Worm (Caenorhabditis elegans) whole organism, L1 larva: Measurements from ENCODE around the gene bcl-11.
A peak's percentile ranks its signal among the peaks of the same experiment; 100 is the strongest.

Experiments
- aly-2 ChIP-seq: fragments of 150-350 bp; optimal IDR thresholded peaks from 2 replicates; lab custom pipeline; 2014; ENCODE audit warnings: missing biosample characterization, missing genetic modification characterization
- ama-1 ChIP-seq: fragments of 150-350 bp; optimal IDR thresholded peaks from 2 replicates; lab custom pipeline; 2014
- blmp-1 ChIP-seq: fragments of 150-350 bp; optimal IDR thresholded peaks from 2 replicates; lab custom pipeline; 2014; ENCODE audit warnings: missing biosample characterization, missing genetic modification characterization
- ceh-82 ChIP-seq, 3 experiments: fragments of 150-350 bp in 1 of 3; sonication (generic microtip) in 2 of 3; optimal IDR thresholded peaks; 2 replicates each; lab custom pipeline; 2014 to 2017; ENCODE audit warnings: missing biosample characterization in 3 of 3, missing genetic modification characterization in 3 of 3
- ceh-88 ChIP-seq: fragments of 200-800 bp; sonication (Bioruptor generic); IDR thresholded peaks from 2 replicates; pipeline ENCODE4 v1.3.6; 2022; ENCODE audit warnings: missing genetic modification characterization, missing compliant biosample characterization
- dsc-1 ChIP-seq: sonication (generic microtip); optimal IDR thresholded peaks from 2 replicates; lab custom pipeline; 2016; ENCODE audit warnings: mild to moderate bottlenecking, missing genetic modification characterization, missing compliant biosample characterization
- efl-1 ChIP-seq, 4 experiments: fragments of 150-350 bp; optimal IDR thresholded peaks in 3 of 4; peaks in 1 of 4; 1 replicate in 1 of 4; 2 replicates in 3 of 4; lab custom pipeline; 2014; ENCODE audit warnings: missing biosample characterization in 2 of 4, missing genetic modification characterization in 2 of 4, missing genetic modification reagents in 2 of 4
- elt-3 ChIP-seq, 6 experiments: fragments of 150-350 bp in 1 of 6; sonication (generic microtip); optimal IDR thresholded peaks; 2 replicates each; lab custom pipeline; 2017 to 2018; ENCODE audit warnings: missing biosample characterization in 6 of 6, missing genetic modification characterization in 6 of 6, inconsistent platforms in 1 of 6
- fkh-10 ChIP-seq: sonication (generic microtip); optimal IDR thresholded peaks from 2 replicates; lab custom pipeline; 2017; ENCODE audit warnings: missing biosample characterization, missing genetic modification reagents, missing genetic modification characterization
- grh-1 ChIP-seq: fragments of 200-800 bp; sonication (Bioruptor generic); IDR thresholded peaks from 2 replicates; pipeline ENCODE4 v1.3.6; 2022; ENCODE audit warnings: missing genetic modification reagents, missing genetic modification characterization, missing compliant biosample characterization
- hlh-4 ChIP-seq: sonication (generic microtip); optimal IDR thresholded peaks from 2 replicates; lab custom pipeline; 2016; ENCODE audit warnings: mild to moderate bottlenecking, missing genetic modification characterization, missing compliant biosample characterization
- irx-1 ChIP-seq: sonication (generic microtip); optimal IDR thresholded peaks from 2 replicates; lab custom pipeline; 2016; ENCODE audit warnings: missing genetic modification characterization, missing compliant biosample characterization
- jun-1 ChIP-seq: fragments of 150-350 bp; optimal IDR thresholded peaks from 2 replicates; lab custom pipeline; 2014; ENCODE audit warnings: missing biosample characterization, missing genetic modification reagents, missing genetic modification characterization
- lin-14 ChIP-seq: fragments of 200-800 bp; sonication (Bioruptor generic); optimal IDR thresholded peaks from 2 replicates; lab custom pipeline; 2018; ENCODE audit warnings: mild to moderate bottlenecking, missing genetic modification characterization, moderate library complexity, missing compliant biosample characterization
- lin-35 ChIP-seq, 2 experiments: fragments of 150-350 bp; optimal IDR thresholded peaks; 2 replicates each; lab custom pipeline; 2014; ENCODE audit warnings: missing biosample characterization in 2 of 2, missing genetic modification characterization in 2 of 2, missing genetic modification reagents in 2 of 2
- lin-39 ChIP-seq: fragments of 150-350 bp; optimal IDR thresholded peaks from 2 replicates; lab custom pipeline; 2014; ENCODE audit warnings: missing biosample characterization, missing genetic modification reagents, missing genetic modification characterization
- lir-3 ChIP-seq: sonication (generic microtip); optimal IDR thresholded peaks from 2 replicates; lab custom pipeline; 2016; ENCODE audit warnings: mild to moderate bottlenecking, missing genetic modification characterization, moderate library complexity, missing compliant biosample characterization; ENCODE audit not compliant: poor library complexity
- lsy-2 ChIP-seq, 2 experiments: fragments of 150-350 bp; optimal IDR thresholded peaks; 2 replicates each; lab custom pipeline; 2014; ENCODE audit warnings: missing biosample characterization in 2 of 2, missing genetic modification characterization in 2 of 2
- mep-1 ChIP-seq: fragments of 150-350 bp; optimal IDR thresholded peaks from 2 replicates; lab custom pipeline; 2014; ENCODE audit warnings: missing biosample characterization, missing genetic modification characterization
- nhr-20 ChIP-seq: sonication (generic microtip); optimal IDR thresholded peaks from 2 replicates; lab custom pipeline; 2016; ENCODE audit warnings: mild to moderate bottlenecking, missing genetic modification characterization, missing compliant biosample characterization
- nhr-237 ChIP-seq: fragments of 150-350 bp; optimal IDR thresholded peaks from 2 replicates; lab custom pipeline; 2014; ENCODE audit warnings: missing biosample characterization, missing genetic modification characterization
- nhr-28 ChIP-seq: fragments of 150-350 bp; optimal IDR thresholded peaks from 2 replicates; lab custom pipeline; 2014; ENCODE audit warnings: missing biosample characterization, missing genetic modification characterization
- nhr-71 ChIP-seq: sonication (generic microtip); optimal IDR thresholded peaks from 2 replicates; lab custom pipeline; 2016; ENCODE audit warnings: mild to moderate bottlenecking, missing genetic modification characterization, moderate library complexity, missing compliant biosample characterization
- nhr-77 ChIP-seq: fragments of 150-350 bp; optimal IDR thresholded peaks from 2 replicates; lab custom pipeline; 2014; ENCODE audit warnings: missing biosample characterization, missing genetic modification characterization
- nhr-84 ChIP-seq: sonication (generic microtip); optimal IDR thresholded peaks from 2 replicates; lab custom pipeline; 2017; ENCODE audit warnings: missing biosample characterization, missing genetic modification characterization
- nhr-85 ChIP-seq: sonication (generic microtip); peaks from one replicate; lab custom pipeline; 2016; ENCODE audit warnings: missing genetic modification characterization, inconsistent platforms, missing compliant biosample characterization
- nhr-90 ChIP-seq: sonication (generic microtip); optimal IDR thresholded peaks from 2 replicates; lab custom pipeline; 2016; ENCODE audit warnings: mild to moderate bottlenecking, missing genetic modification characterization, missing compliant biosample characterization; ENCODE audit not compliant: poor library complexity
- snpc-4 ChIP-seq: fragments of 150-350 bp; optimal IDR thresholded peaks from 2 replicates; lab custom pipeline; 2014; ENCODE audit warnings: missing biosample characterization, missing genetic modification characterization
- snu-23 ChIP-seq: sonication (generic microtip); optimal IDR thresholded peaks from 2 replicates; lab custom pipeline; 2016; ENCODE audit warnings: missing genetic modification characterization, missing compliant biosample characterization
- sptf-1 ChIP-seq: fragments of 150-350 bp; optimal IDR thresholded peaks from 2 replicates; lab custom pipeline; 2014; ENCODE audit warnings: missing biosample characterization, missing genetic modification characterization
- tbx-2 ChIP-seq: sonication (generic microtip); optimal IDR thresholded peaks from 2 replicates; lab custom pipeline; 2016; ENCODE audit warnings: missing genetic modification characterization, missing compliant biosample characterization
- tlp-1 ChIP-seq: fragments of 150-350 bp; optimal IDR thresholded peaks from 2 replicates; lab custom pipeline; 2014; ENCODE audit warnings: missing biosample characterization, missing genetic modification characterization
- unc-86 ChIP-seq: sonication (generic microtip); optimal IDR thresholded peaks from 2 replicates; lab custom pipeline; 2016; ENCODE audit warnings: missing genetic modification characterization, missing compliant biosample characterization
- vab-15 ChIP-seq: sonication (generic microtip); optimal IDR thresholded peaks from 2 replicates; lab custom pipeline; 2017; ENCODE audit warnings: missing genotype, mild to moderate bottlenecking, missing genetic modification characterization, missing compliant biosample characterization
- xbp-1 ChIP-seq: sonication (generic microtip); optimal IDR thresholded peaks from 2 replicates; lab custom pipeline; 2016; ENCODE audit warnings: missing genetic modification characterization, missing compliant biosample characterization
- zag-1 ChIP-seq: fragments of 150-350 bp; optimal IDR thresholded peaks from 2 replicates; lab custom pipeline; 2014; ENCODE audit warnings: missing biosample characterization, missing genetic modification characterization

Gene bcl-11

DNA sequence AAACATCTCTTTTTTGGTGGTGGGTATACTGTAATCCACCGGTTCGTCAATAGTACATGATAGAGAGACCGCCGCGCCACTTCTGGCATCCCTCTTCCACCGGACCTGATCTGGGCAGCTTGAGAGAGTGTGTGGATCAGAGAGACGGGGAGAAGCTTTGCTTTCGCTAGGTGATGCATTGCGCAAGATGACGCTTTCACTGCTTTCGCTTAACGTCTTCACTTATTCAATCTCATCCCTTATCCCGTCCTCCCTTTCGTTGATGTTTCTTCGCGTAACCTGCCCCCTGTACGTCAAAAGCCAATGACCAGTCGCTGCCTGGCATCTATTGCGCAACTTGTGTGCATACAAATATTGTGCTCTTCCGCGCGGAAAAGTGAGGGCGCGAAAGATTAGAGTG, 1.6 kb upstream of the bcl-11 start:
- peak; percentile 100 for TF ChIP-seq blmp-1
- no peak for TF ChIP-seq nhr-84

DNA sequence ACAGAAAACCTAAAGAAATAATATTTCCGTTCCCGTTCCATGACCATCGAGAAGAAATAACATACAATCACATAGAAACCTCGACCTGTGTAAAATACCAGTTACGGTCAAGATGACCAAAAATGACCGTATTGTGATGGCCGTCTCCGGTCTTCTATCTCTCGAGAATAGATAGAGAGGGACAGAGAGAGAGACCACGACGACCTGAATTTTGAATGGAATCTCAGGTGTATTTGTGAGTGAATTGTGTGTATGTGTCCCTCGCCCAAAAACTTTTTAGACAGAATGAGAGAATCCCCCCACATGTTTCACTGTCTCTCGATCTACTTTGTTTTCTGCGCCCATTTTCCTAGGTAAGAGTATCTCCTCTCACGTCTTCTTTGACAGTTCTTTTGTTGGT, 1.0 kb upstream of the bcl-11 start:
- no peak for TF ChIP-seq mep-1 (tag; lab: Kevin White, UChicago)
- TF ChIP-seq snu-23 (GFP tag; lab: Kevin White, UChicago), result peak; percentile 8
- no peak for TF ChIP-seq efl-1 (optimal IDR thresholded peaks at IDR 0.05; lab: Kevin White, UChicago)
- peak in 1 of 2 experiments; percentile 90 for TF ChIP-seq efl-1 (GFP tag; optimal IDR thresholded peaks at IDR 0.05 in 1 of 2; lab: Kevin White, UChicago)
- peak in 1 of 6 experiments; percentile 15 for TF ChIP-seq elt-3 (tag; optimal IDR thresholded peaks at IDR 0.05; lab: Kevin White, UChicago)
- TF ChIP-seq lin-14 (GFP tag; lab: Kevin White, UChicago), result peak; percentile 52
- peak; percentile 72 for TF ChIP-seq nhr-85 (tag; lab: Kevin White, UChicago)
- TF ChIP-seq blmp-1, result peak; percentile 68
- no peak for TF ChIP-seq tbx-2 (tag; lab: Kevin White, UChicago)
- TF ChIP-seq lin-35 (GFP tag; optimal IDR thresholded peaks at IDR 0.05; lab: Kevin White, UChicago), result peak in 1 of 2 experiments; percentile 19

DNA sequence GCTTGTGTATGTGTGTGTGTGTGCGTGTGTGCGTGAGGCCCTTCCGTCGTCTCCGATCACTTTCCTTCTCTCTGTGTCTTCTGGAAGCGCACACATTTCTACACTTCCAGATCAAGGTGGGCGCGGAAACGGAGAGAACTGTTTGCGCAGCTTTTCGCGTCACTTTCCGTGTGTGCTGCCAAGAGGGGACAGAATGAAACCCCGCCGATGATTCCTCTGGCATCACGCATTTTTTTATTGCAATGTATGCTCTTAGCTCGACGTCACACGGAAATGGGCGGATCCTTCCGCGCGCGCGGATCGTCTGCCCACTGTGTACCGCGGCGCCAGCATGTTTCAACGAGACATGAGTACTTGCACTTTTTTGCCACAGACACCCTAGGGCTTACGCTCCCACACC, 413 bp upstream of the bcl-11 start:
- TF ChIP-seq vab-15 (tag; lab: Kevin White, UChicago) (no peak), lin-39 (tag; lab: Kevin White, UChicago) (no peak), tlp-1 (tag; lab: Kevin White, UChicago) (no peak), snu-23 (GFP tag; lab: Kevin White, UChicago) (no peak), aly-2 (no peak), irx-1 (tag; lab: Kevin White, UChicago) (no peak), elt-3 (tag; optimal IDR thresholded peaks at IDR 0.05; lab: Kevin White, UChicago) (no peak), nhr-84 (no peak), xbp-1 (tag; lab: Kevin White, UChicago) (no peak), nhr-28 (no peak), ceh-88 (GFP tag; lab: Robert Waterston, UW) (no peak), grh-1 (GFP tag; lab: Robert Waterston, UW) (no peak), zag-1 (tag; lab: Kevin White, UChicago) (no peak)

- TF ChIP-seq unc-86 (tag; lab: Kevin White, UChicago) (no peak), nhr-85 (tag; lab: Kevin White, UChicago) (no peak), lir-3 (no peak), ceh-82 (tag; optimal IDR thresholded peaks at IDR 0.05; lab: Kevin White, UChicago) (no peak), lin-14 (GFP tag; lab: Kevin White, UChicago) (peak; percentile 23), snpc-4 (tag; lab: Kevin White, UChicago) (no peak), efl-1 (optimal IDR thresholded peaks at IDR 0.05; lab: Kevin White, UChicago) (no peak), efl-1 (GFP tag; optimal IDR thresholded peaks at IDR 0.05 in 1 of 2; lab: Kevin White, UChicago) (no peak), nhr-77 (tag; lab: Kevin White, UChicago) (peak; percentile 12), nhr-28 (no peak), nhr-84 (no peak), nhr-71 (tag; lab: Kevin White, UChicago) (no peak), nhr-20 (tag; lab: Kevin White, UChicago) (peak; percentile 19), fkh-10 (GFP tag; lab: Kevin White, UChicago) (no peak), nhr-90 (tag; lab: Kevin White, UChicago) (no peak), grh-1 (GFP tag; lab: Robert Waterston, UW) (no peak), lsy-2 (tag; optimal IDR thresholded peaks at IDR 0.05; lab: Kevin White, UChicago) (peak in 1 of 2 experiments; percentile 15), nhr-237 (no peak), ama-1 (lab: Kevin White, UChicago) (no peak), zag-1 (tag; lab: Kevin White, UChicago) (no peak), blmp-1 (no peak), sptf-1 (tag; lab: Kevin White, UChicago) (no peak), dsc-1 (no peak), jun-1 (no peak), tbx-2 (tag; lab: Kevin White, UChicago) (peak; percentile 19), hlh-4 (tag; lab: Kevin White, UChicago) (no peak), vab-15 (tag; lab: Kevin White, UChicago) (no peak)
Observed at ce11 chrV:6357236-6357635, 1.4 kb downstream of the bcl-11 start.
